Fruit fly (Drosophila melanogaster): ENCODE data around the gene CG3808.

Gene CG3808

dm6 chr3L:18993578-18994255 lies 6.7 kb downstream of the CG3808 start (continued):
- TF ChIP-seq fu2 (GFP tag; optimal IDR thresholded peaks at IDR 0.05) (no peak), tio (GFP tag; optimal IDR thresholded peaks at IDR 0.05) (no peak), tx (GFP tag; optimal IDR thresholded peaks at IDR 0.05) (no peak), Tbp (GFP tag; optimal IDR thresholded peaks at IDR 0.05) (no peak), slbo (GFP tag; IDR thresholded peaks at IDR 0.05) (0 out of 2 replicates have a peak, but pooled peaks have one; percentile 18), zf30C (GFP tag; optimal IDR thresholded peaks at IDR 0.05) (no peak), fd64A (GFP tag; optimal IDR thresholded peaks at IDR 0.05) (no peak), CG7839 (tag; optimal IDR thresholded peaks at IDR 0.05) (no peak), Xrp1 (GFP tag; IDR thresholded peaks at IDR 0.05) (no peak), tup (GFP tag; optimal IDR thresholded peaks at IDR 0.05) (no peak), Ets65A (GFP tag) (peak; percentile 58), Med (GFP tag) (peak; percentile 57), CG7556 (GFP tag; optimal IDR thresholded peaks at IDR 0.05) (no peak), CG34422 (GFP tag; IDR thresholded peaks at IDR 0.05) (0 out of 3 replicates have a peak, but pooled peaks have one; percentile 26), unc-4 (GFP tag; IDR thresholded peaks at IDR 0.05; ENCODE audit: partially characterized antibody) (no peak), usp (GFP tag; optimal IDR thresholded peaks at IDR 0.05) (no peak), dpn (GFP tag; optimal IDR thresholded peaks at IDR 0.05) (no peak), Neu2 (GFP tag; optimal IDR thresholded peaks at IDR 0.05; ENCODE audit: borderline replicate concordance) (no peak), Bgb (GFP tag; IDR thresholded peaks at IDR 0.05; ENCODE audit: partially characterized antibody) (0 out of 2 replicates have a peak, but pooled peaks have one; percentile 17), CG7372 (GFP tag; IDR thresholded peaks at IDR 0.05) (no peak), pho (GFP tag; optimal IDR thresholded peaks at IDR 0.05) (no peak), eyg (GFP tag; optimal IDR thresholded peaks at IDR 0.05) (no peak), CG13287 (GFP tag; IDR thresholded peaks at IDR 0.05; ENCODE audit: partially characterized antibody) (no peak), Atf-2 (GFP tag; optimal IDR thresholded peaks at IDR 0.05) (no peak), CG31224 (GFP tag; IDR thresholded peaks at IDR 0.05) (no peak), CG30020 (tag; optimal IDR thresholded peaks at IDR 0.05) (no peak), chinmo (GFP tag; IDR thresholded peaks at IDR 0.05; ENCODE audit: partially characterized antibody) (0 out of 4 replicates have a peak, but pooled peaks have one; percentile 8), Hr39 (optimal IDR thresholded peaks at IDR 0.05) (no peak), Side (GFP tag; optimal IDR thresholded peaks at IDR 0.05) (no peak), hkb (optimal IDR thresholded peaks at IDR 0.05) (no peak), hkb (GFP tag; IDR thresholded peaks at IDR 0.05) (0 out of 2 replicates have a peak, but pooled peaks have one; percentile 28), sens (GFP tag) (peak; percentile 2), CG1233 (GFP tag; optimal IDR thresholded peaks at IDR 0.05) (no peak), sr (GFP tag; IDR thresholded peaks at IDR 0.05) (peak; percentile 73), hb (GFP tag; IDR thresholded peaks at IDR 0.05; ENCODE audit: partially characterized antibody) (no peak), MBD-R2 (GFP tag; IDR thresholded peaks at IDR 0.05) (no peak), Ptx1 (GFP tag; IDR thresholded peaks at IDR 0.05) (no peak), crol (GFP tag; IDR thresholded peaks at IDR 0.05) (no peak), chn (GFP tag; optimal IDR thresholded peaks at IDR 0.05) (no peak), peb (GFP tag; IDR thresholded peaks at IDR 0.05) (no peak), CG17912 (GFP tag; optimal IDR thresholded peaks at IDR 0.05) (no peak), slou (GFP tag; optimal IDR thresholded peaks at IDR 0.05) (no peak), sens-2 (GFP tag; IDR thresholded peaks at IDR 0.05) (no peak), gce (GFP tag; IDR thresholded peaks at IDR 0.05) (0 out of 3 replicates have a peak, but pooled peaks have one; percentile 22), CG17612 (GFP tag; IDR thresholded peaks at IDR 0.05) (peak; percentile 15; the same call in 1 of the 2 replicates), CG6272 (GFP tag; IDR thresholded peaks at IDR 0.05) (no peak), Hand (GFP tag; optimal IDR thresholded peaks at IDR 0.05) (no peak), CG10274 (GFP tag; optimal IDR thresholded peaks at IDR 0.05) (peak; percentile 44), CG14710 (tag; optimal IDR thresholded peaks at IDR 0.05) (no peak), Myb (GFP tag; optimal IDR thresholded peaks at IDR 0.05) (no peak), H2.0 (GFP tag; IDR thresholded peaks at IDR 0.05) (no peak), CG4617 (GFP tag; optimal IDR thresholded peaks at IDR 0.05; ENCODE audit: borderline replicate concordance) (no peak)
